Fruit fly (Drosophila melanogaster): ENCODE measurements around the gene CG15754.

- TF ChIP-seq tj (GFP tag; optimal IDR thresholded peaks at IDR 0.05) (no peak), ovo (GFP tag; optimal IDR thresholded peaks at IDR 0.05) (no peak), pad (GFP tag; optimal IDR thresholded peaks at IDR 0.05) (no peak), CG14711 (tag; optimal IDR thresholded peaks at IDR 0.05) (no peak), cic (GFP tag; optimal IDR thresholded peaks at IDR 0.05) (no peak), CG7045 (GFP tag; optimal IDR thresholded peaks at IDR 0.05) (no peak), kay (GFP tag; ENCODE audit: borderline replicate concordance) (no peak), Hr96 (GFP tag; optimal IDR thresholded peaks at IDR 0.05) (no peak), bab1 (GFP tag; optimal IDR thresholded peaks at IDR 0.05) (no peak), Crg-1 (GFP tag; optimal IDR thresholded peaks at IDR 0.05) (no peak), CG11617 (GFP tag; optimal IDR thresholded peaks at IDR 0.05) (no peak), CG12768 (GFP tag; optimal IDR thresholded peaks at IDR 0.05) (no peak), Mnt (GFP tag; optimal IDR thresholded peaks at IDR 0.05) (no peak), toe (GFP tag; optimal IDR thresholded peaks at IDR 0.05) (no peak)
These were observed 1.9 kb downstream of the CG15754 start for dm6 chrX:13529673-13530072.

Measured in whole organism, adult.